Fruit fly (Drosophila melanogaster): ENCODE data around the gene Hsp26.

Hsp26 gene

dm6 chr3L:9402157-9402890, 25.1 kb upstream of the Hsp26 start, which contains the start of gene eIF4E1 (continued):
- peak; percentile 61 for TF ChIP-seq YL-1 (GFP tag; optimal IDR thresholded peaks at IDR 0.05)
- TF ChIP-seq D19B (GFP tag; optimal IDR thresholded peaks at IDR 0.05): no peak
- no peak; the same call in 2 of the 3 replicates for TF ChIP-seq otp (GFP tag; IDR thresholded peaks at IDR 0.05)
- no peak for TF ChIP-seq wor (GFP tag; IDR thresholded peaks at IDR 0.05)
- TF ChIP-seq CoRest (tag; optimal IDR thresholded peaks at IDR 0.05): peak; percentile 61
- TF ChIP-seq pum (GFP tag; optimal IDR thresholded peaks at IDR 0.05): no peak
- TF ChIP-seq chm (GFP tag; IDR thresholded peaks at IDR 0.05): no peak
- TF ChIP-seq CG16813 (GFP tag; IDR thresholded peaks at IDR 0.05; ENCODE audit: partially characterized antibody): peak; percentile 82
- TF ChIP-seq Dfd (GFP tag; optimal IDR thresholded peaks at IDR 0.05): no peak
- TF ChIP-seq cas (GFP tag; IDR thresholded peaks at IDR 0.05): no peak
- no peak for TF ChIP-seq twi (tag; optimal IDR thresholded peaks at IDR 0.05)
- TF ChIP-seq Dek (tag; optimal IDR thresholded peaks at IDR 0.05): peak; percentile 1
- TF ChIP-seq Dad (GFP tag; optimal IDR thresholded peaks at IDR 0.05): peak; percentile 35
- no peak for TF ChIP-seq CG6175 (GFP tag; IDR thresholded peaks at IDR 0.05)
- TF ChIP-seq CG18476 (GFP tag; optimal IDR thresholded peaks at IDR 0.05): no peak
- no peak for TF ChIP-seq CG14014 (GFP tag; IDR thresholded peaks at IDR 0.05)
- TF ChIP-seq CG1792 (GFP tag; optimal IDR thresholded peaks at IDR 0.05): peak; percentile 28
- no peak for TF ChIP-seq Drgx (GFP tag; IDR thresholded peaks at IDR 0.05)
- TF ChIP-seq Doc3 (GFP tag; IDR thresholded peaks at IDR 0.05; ENCODE audit: partially characterized antibody): no peak; the same call in 2 of the 3 replicates
- TF ChIP-seq al (GFP tag; IDR thresholded peaks at IDR 0.05): no peak
- TF ChIP-seq Blimp-1 (GFP tag; optimal IDR thresholded peaks at IDR 0.05): no peak
- no peak for TF ChIP-seq fu2 (GFP tag; optimal IDR thresholded peaks at IDR 0.05)
- TF ChIP-seq Dbx (GFP tag; IDR thresholded peaks at IDR 0.05): 0 out of 3 replicates have a peak, but pooled peaks have one; percentile 21
- TF ChIP-seq ftz-f1 (GFP tag; optimal IDR thresholded peaks at IDR 0.05): peak; percentile 40
- TF ChIP-seq corto (GFP tag; optimal IDR thresholded peaks at IDR 0.05): no peak
- TF ChIP-seq ab (GFP tag; optimal IDR thresholded peaks at IDR 0.05): no peak
- TF ChIP-seq CG6813 (GFP tag; optimal IDR thresholded peaks at IDR 0.05): no peak
- no peak for TF ChIP-seq tna (GFP tag; IDR thresholded peaks at IDR 0.05; ENCODE audit: partially characterized antibody)
- TF ChIP-seq CG12942 (GFP tag; optimal IDR thresholded peaks at IDR 0.05): no peak
- peak; percentile 32 for TF ChIP-seq Camta (GFP tag; optimal IDR thresholded peaks at IDR 0.05)
- TF ChIP-seq CG4617 (GFP tag; optimal IDR thresholded peaks at IDR 0.05; ENCODE audit: borderline replicate concordance): peak; percentile 88
- no peak for TF ChIP-seq toy (GFP tag; IDR thresholded peaks at IDR 0.05)
- TF ChIP-seq exex (tag; optimal IDR thresholded peaks at IDR 0.05): no peak
- TF ChIP-seq CG6791 (GFP tag; IDR thresholded peaks at IDR 0.05; ENCODE audit: partially characterized antibody): peak; percentile 73
- peak; percentile 7 for TF ChIP-seq CG30403 (GFP tag; optimal IDR thresholded peaks at IDR 0.05)
- TF ChIP-seq CG5953 (GFP tag; IDR thresholded peaks at IDR 0.05): no peak
- no peak for TF ChIP-seq eve (GFP tag; optimal IDR thresholded peaks at IDR 0.05)
- TF ChIP-seq Dp (GFP tag; optimal IDR thresholded peaks at IDR 0.05): peak; percentile 54
- TF ChIP-seq E2f2 (GFP tag; IDR thresholded peaks at IDR 0.05): peak; percentile 50
- TF ChIP-seq usp (GFP tag; optimal IDR thresholded peaks at IDR 0.05): no peak
- TF ChIP-seq Hsf (GFP tag; optimal IDR thresholded peaks at IDR 0.05): peak; percentile 13
- TF ChIP-seq jumu (GFP tag; optimal IDR thresholded peaks at IDR 0.05): peak; percentile 3
- TF ChIP-seq mam (GFP tag; optimal IDR thresholded peaks at IDR 0.05): peak; percentile 60
- no peak for TF ChIP-seq CG18764 (GFP tag; optimal IDR thresholded peaks at IDR 0.05)
- TF ChIP-seq pb (GFP tag; optimal IDR thresholded peaks at IDR 0.05): peak; percentile 7
- TF ChIP-seq row (GFP tag; IDR thresholded peaks at IDR 0.05): peak; percentile 50
- TF ChIP-seq bowl (GFP tag; IDR thresholded peaks at IDR 0.05): no peak
- TF ChIP-seq H15 (GFP tag; IDR thresholded peaks at IDR 0.05): no peak
- no peak for TF ChIP-seq Abd-B (GFP tag; optimal IDR thresholded peaks at IDR 0.05)
- no peak for TF ChIP-seq CG1602 (GFP tag; optimal IDR thresholded peaks at IDR 0.05)
- TF ChIP-seq CG14050 (GFP tag; IDR thresholded peaks at IDR 0.05): no peak
